Fruit fly (Drosophila melanogaster) whole organism, embryonic: ENCODE results near the gene CG10993.
A peak's percentile ranks its signal among the peaks of the same experiment; 100 is the strongest.

Experiments
- Abd-B ChIP-seq: fragments of 200-800 bp; sonication (Bioruptor generic); optimal IDR thresholded peaks from 2 replicates; lab custom pipeline; 2018; ENCODE audit warnings: missing biosample characterization, mild to moderate bottlenecking, missing genetic modification characterization, moderate library complexity
- Atf6 ChIP-seq: fragments of 200-800 bp; sonication (Bioruptor generic); IDR thresholded peaks from 2 replicates; pipeline ENCODE4 v1.3.6; 2022; ENCODE audit warnings: missing biosample characterization, missing genetic modification characterization
- CG10147 ChIP-seq: fragments of 200-800 bp; sonication (Bioruptor generic); optimal IDR thresholded peaks from 2 replicates; lab custom pipeline; 2019; ENCODE audit warnings: missing biosample characterization, mild to moderate bottlenecking, missing genetic modification characterization, moderate library complexity
- CG10431 ChIP-seq: fragments of 200-800 bp; sonication (Bioruptor generic); optimal IDR thresholded peaks from 3 replicates; lab custom pipeline; 2018; ENCODE audit warnings: missing biosample characterization, mild to moderate bottlenecking, missing genetic modification characterization
- CG10543 ChIP-seq: fragments of 200-800 bp; sonication (Bioruptor generic); optimal IDR thresholded peaks from 3 replicates; lab custom pipeline; 2017; ENCODE audit warnings: missing biosample characterization, mild to moderate bottlenecking, missing genetic modification characterization, moderate library complexity
- CG12071 ChIP-seq: fragments of 200-800 bp; sonication (Bioruptor generic); optimal IDR thresholded peaks from 3 replicates; lab custom pipeline; 2018; ENCODE audit warnings: missing biosample characterization, mild to moderate bottlenecking, missing genetic modification characterization
- CG12236 ChIP-seq: fragments of 200-800 bp; sonication (Bioruptor generic); optimal IDR thresholded peaks from 2 replicates; lab custom pipeline; 2016; ENCODE audit warnings: missing biosample characterization, missing genetic modification characterization
- CG12391 ChIP-seq: fragments of 200-800 bp; sonication (Bioruptor generic); optimal IDR thresholded peaks from 3 replicates; lab custom pipeline; 2018; ENCODE audit warnings: missing biosample characterization, mild to moderate bottlenecking, missing genetic modification characterization, moderate library complexity
- CG13624 ChIP-seq: fragments of 200-800 bp; sonication (Bioruptor generic); optimal IDR thresholded peaks from 2 replicates; lab custom pipeline; 2016; ENCODE audit warnings: missing biosample characterization, missing genetic modification characterization
- CG14965 ChIP-seq: fragments of 200-800 bp; sonication (Bioruptor generic); optimal IDR thresholded peaks from 2 replicates; lab custom pipeline; 2016; ENCODE audit warnings: missing biosample characterization, missing genetic modification characterization, borderline replicate concordance
- CG15479 ChIP-seq: fragments of 200-800 bp; sonication (Bioruptor generic); optimal IDR thresholded peaks from 3 replicates; lab custom pipeline; 2019; ENCODE audit warnings: missing biosample characterization, mild to moderate bottlenecking, missing genetic modification characterization, moderate library complexity
- CG16863 ChIP-seq: fragments of 200-800 bp; sonication (Bioruptor generic); optimal IDR thresholded peaks from 3 replicates; lab custom pipeline; 2016; ENCODE audit warnings: missing biosample characterization, missing genetic modification characterization
- CG3065 ChIP-seq: fragments of 200-800 bp; sonication (Bioruptor generic); optimal IDR thresholded peaks from 2 replicates; lab custom pipeline; 2016; ENCODE audit warnings: missing biosample characterization, missing genetic modification characterization
- CG4424 ChIP-seq: fragments of 200-800 bp; sonication (Bioruptor generic); optimal IDR thresholded peaks from 3 replicates; lab custom pipeline; 2016; ENCODE audit warnings: missing biosample characterization, missing genetic modification characterization
- CG6272 ChIP-seq: fragments of 200-800 bp; sonication (Bioruptor generic); IDR thresholded peaks from 2 replicates; pipeline ENCODE4 v1.3.6; 2022; ENCODE audit warnings: missing biosample characterization, missing genetic modification characterization
- CG7928 ChIP-seq: fragments of 200-800 bp; sonication (Bioruptor generic); optimal IDR thresholded peaks from 2 replicates; lab custom pipeline; 2017; ENCODE audit warnings: missing biosample characterization, mild to moderate bottlenecking, missing genetic modification characterization
- CG8478 ChIP-seq: fragments of >200 bp; optimal IDR thresholded peaks from 2 replicates; lab custom pipeline; 2018
- CG8924 ChIP-seq: fragments of 200-800 bp; optimal IDR thresholded peaks from 3 replicates; lab custom pipeline; 2019; ENCODE audit warnings: missing biosample characterization, mild to moderate bottlenecking, missing genetic modification characterization, moderate library complexity
- CG9437 ChIP-seq: fragments of 200-800 bp; sonication (Bioruptor generic); optimal IDR thresholded peaks from 2 replicates; lab custom pipeline; 2018; ENCODE audit warnings: missing biosample characterization, mild to moderate bottlenecking, missing genetic modification characterization
- Drgx ChIP-seq: fragments of 200-800 bp; sonication (Bioruptor generic); IDR thresholded peaks from 2 replicates; pipeline ENCODE4 v1.3.6; 2022; ENCODE audit warnings: missing biosample characterization, missing genetic modification characterization
- Eip74EF ChIP-seq, 2 experiments: fragments of 200-800 bp in 1 of 2; fragments of >200 bp in 1 of 2; sonication (Bioruptor generic) in 1 of 2; optimal IDR thresholded peaks; 2 replicates each; lab custom pipeline; 2017 to 2019; ENCODE audit warnings: missing biosample characterization in 2 of 2, missing genetic modification characterization in 2 of 2, mild to moderate bottlenecking in 1 of 2, moderate library complexity in 1 of 2
- Fer2 ChIP-seq: fragments of 200-800 bp; sonication (Bioruptor generic); optimal IDR thresholded peaks from 2 replicates; lab custom pipeline; 2018; ENCODE audit warnings: missing biosample characterization, mild to moderate bottlenecking, missing genetic modification characterization, moderate library complexity
- HLH54F ChIP-seq: fragments of 200-800 bp; sonication (Bioruptor generic); optimal IDR thresholded peaks from 3 replicates; lab custom pipeline; 2016; ENCODE audit warnings: missing biosample characterization, missing genetic modification characterization
- Hand ChIP-seq: fragments of 200-800 bp; sonication (Bioruptor generic); optimal IDR thresholded peaks from 2 replicates; lab custom pipeline; 2017; ENCODE audit warnings: mild to moderate bottlenecking, missing biosample characterization, missing genetic modification reagents, missing genetic modification characterization
- Lpt ChIP-seq: fragments of >200 bp; optimal IDR thresholded peaks from 2 replicates; lab custom pipeline; 2018; ENCODE audit warnings: missing biosample characterization, missing genetic modification characterization
- Max ChIP-seq: fragments of 200-800 bp; sonication (Bioruptor generic); optimal IDR thresholded peaks from 2 replicates; lab custom pipeline; 2016; ENCODE audit warnings: missing biosample characterization, mild to moderate bottlenecking, missing genetic modification characterization
- Med ChIP-seq: fragments of 200-800 bp; sonication (Bioruptor generic); peaks from one replicate; lab custom pipeline; 2016; ENCODE audit warnings: missing biosample characterization, missing genetic modification characterization, mild to moderate bottlenecking, inconsistent platforms, moderate library complexity
- NFAT ChIP-seq: fragments of 200-800 bp; sonication (Bioruptor generic); IDR thresholded peaks from 2 replicates; pipeline ENCODE4 v1.3.6; 2022; ENCODE audit warnings: missing biosample characterization, missing genetic modification characterization
- NfI ChIP-seq: fragments of 200-800 bp; sonication (Bioruptor generic); optimal IDR thresholded peaks from 3 replicates; lab custom pipeline; 2018; ENCODE audit warnings: missing biosample characterization, mild to moderate bottlenecking, missing genetic modification characterization, moderate library complexity
- Sry-δ ChIP-seq: fragments of 200-800 bp; sonication (Bioruptor generic); optimal IDR thresholded peaks from 2 replicates; lab custom pipeline; 2016; ENCODE audit warnings: missing biosample characterization, missing genetic modification characterization
- Tbp ChIP-seq: fragments of >200 bp; optimal IDR thresholded peaks from 2 replicates; lab custom pipeline; 2018; ENCODE audit warnings: missing biosample characterization, missing genetic modification characterization
- ac ChIP-seq: fragments of 200-800 bp; sonication (Bioruptor generic); optimal IDR thresholded peaks from 3 replicates; lab custom pipeline; 2017; ENCODE audit warnings: missing biosample characterization, mild to moderate bottlenecking, missing genetic modification characterization
- bab2 ChIP-seq: fragments of 200-800 bp; sonication (Bioruptor generic); optimal IDR thresholded peaks from 2 replicates; lab custom pipeline; 2016; ENCODE audit warnings: missing biosample characterization, missing genetic modification characterization
- caup ChIP-seq: fragments of 200-800 bp; sonication (Bioruptor generic); optimal IDR thresholded peaks from 3 replicates; lab custom pipeline; 2017; ENCODE audit warnings: missing biosample characterization, mild to moderate bottlenecking, missing genetic modification characterization, moderate library complexity; ENCODE audit not compliant: severe bottlenecking
- chn ChIP-seq: fragments of 200-800 bp; sonication (Bioruptor generic); optimal IDR thresholded peaks from 2 replicates; lab custom pipeline; 2016; ENCODE audit warnings: missing biosample characterization, missing genetic modification characterization
- fu2 ChIP-seq: fragments of 200-800 bp; sonication (Bioruptor generic); optimal IDR thresholded peaks from 2 replicates; lab custom pipeline; 2016; ENCODE audit warnings: missing biosample characterization, missing genetic modification characterization
- gcm ChIP-seq: fragments of 200-800 bp; sonication (Bioruptor generic); optimal IDR thresholded peaks from 2 replicates; lab custom pipeline; 2019; ENCODE audit warnings: missing biosample characterization, mild to moderate bottlenecking, missing genetic modification characterization, moderate library complexity
- hb ChIP-seq: fragments of 200-800 bp; sonication (Bioruptor generic); IDR thresholded peaks from 3 replicates; pipeline ENCODE4 v1.3.6; 2022; ENCODE audit warnings: missing biosample characterization, missing genetic modification characterization; ENCODE audit not compliant: partially characterized antibody
- jumu ChIP-seq: fragments of 200-800 bp; sonication (Bioruptor generic); optimal IDR thresholded peaks from 3 replicates; lab custom pipeline; 2016; ENCODE audit warnings: missing biosample characterization, missing genetic modification characterization
- klu ChIP-seq: fragments of 200-800 bp; sonication (Bioruptor generic); IDR thresholded peaks from 2 replicates; pipeline ENCODE4 v1.3.6; 2022; ENCODE audit warnings: missing biosample characterization, missing genetic modification characterization
- lbe ChIP-seq: fragments of 200-800 bp; sonication (Bioruptor generic); optimal IDR thresholded peaks from 2 replicates; lab custom pipeline; 2016; ENCODE audit warnings: missing biosample characterization, mild to moderate bottlenecking, missing genetic modification characterization
- luna ChIP-seq: fragments of 200-800 bp; sonication (Bioruptor generic); optimal IDR thresholded peaks from 2 replicates; lab custom pipeline; 2016; ENCODE audit warnings: missing biosample characterization, missing genetic modification characterization
- mirr ChIP-seq: fragments of 200-800 bp; sonication (Bioruptor generic); optimal IDR thresholded peaks from 3 replicates; lab custom pipeline; 2018; ENCODE audit warnings: missing biosample characterization, mild to moderate bottlenecking, missing genetic modification characterization
- onecut ChIP-seq: fragments of 200-800 bp; sonication (Bioruptor generic); IDR thresholded peaks from 2 replicates; pipeline ENCODE4 v1.3.6; 2022; ENCODE audit warnings: missing biosample characterization, missing genetic modification characterization
- scrt ChIP-seq: fragments of 200-800 bp; sonication (Bioruptor generic); optimal IDR thresholded peaks from 2 replicates; lab custom pipeline; 2018; ENCODE audit warnings: missing biosample characterization, mild to moderate bottlenecking, missing genetic modification characterization, moderate library complexity
- slp2 ChIP-seq: fragments of 200-800 bp; sonication (Bioruptor generic); optimal IDR thresholded peaks from 2 replicates; lab custom pipeline; 2016; ENCODE audit warnings: missing biosample characterization, missing genetic modification characterization
- stwl ChIP-seq: fragments of 200-800 bp; sonication (Bioruptor generic); optimal IDR thresholded peaks from 3 replicates; lab custom pipeline; 2018; ENCODE audit warnings: missing biosample characterization, mild to moderate bottlenecking, missing genetic modification characterization, moderate library complexity
- sug ChIP-seq: fragments of 200-800 bp; optimal IDR thresholded peaks from 2 replicates; lab custom pipeline; 2019; ENCODE audit warnings: missing biosample characterization, mild to moderate bottlenecking, missing genetic modification characterization, moderate library complexity
- tap ChIP-seq: fragments of 200-800 bp; optimal IDR thresholded peaks from 3 replicates; lab custom pipeline; 2019; ENCODE audit warnings: missing biosample characterization, mild to moderate bottlenecking, missing genetic modification characterization, moderate library complexity
- z ChIP-seq: fragments of 200-800 bp; sonication (Bioruptor generic); IDR thresholded peaks from 3 replicates; pipeline ENCODE4 v1.3.6; 2022; ENCODE audit warnings: missing biosample characterization, missing genetic modification characterization
- zf30C ChIP-seq: fragments of 200-800 bp; sonication (Bioruptor generic); optimal IDR thresholded peaks from 3 replicates; lab custom pipeline; 2018; ENCODE audit warnings: missing biosample characterization, mild to moderate bottlenecking, missing genetic modification characterization
- zfh1 ChIP-seq: fragments of 200-800 bp; sonication (Bioruptor generic); IDR thresholded peaks from 3 replicates; pipeline ENCODE4 v1.3.6; 2022; ENCODE audit warnings: missing biosample characterization, missing genetic modification characterization

CG10993 gene

dm6 chrX:13749873-13750241 is 41.1 kb downstream of the CG10993 start (continued):
- no peak for TF ChIP-seq CG3065 (GFP tag; lab: Kevin White, UChicago)
- TF ChIP-seq CG8478 = no peak
- no peak for TF ChIP-seq CG13624 (GFP tag; lab: Kevin White, UChicago)
- TF ChIP-seq HLH54F (GFP tag; lab: Kevin White, UChicago) = no peak
- no peak for TF ChIP-seq CG7928 (GFP tag; lab: Kevin White, UChicago)
- TF ChIP-seq NfI = no peak
- no peak for TF ChIP-seq jumu
- TF ChIP-seq z (GFP tag; lab: Robert Waterston, UW) = no peak
- TF ChIP-seq luna (GFP tag; lab: Kevin White, UChicago) = no peak
- no peak for TF ChIP-seq chn (GFP tag; lab: Kevin White, UChicago)
- TF ChIP-seq CG6272 (GFP tag; lab: Robert Waterston, UW) = no peak
- TF ChIP-seq CG9437 (GFP tag; lab: Kevin White, UChicago) = peak; percentile 19
- TF ChIP-seq zfh1 (GFP tag; lab: Robert Waterston, UW) = no peak
- TF ChIP-seq CG10147 = no peak
- no peak for TF ChIP-seq CG12391 (tag; lab: Kevin White, UChicago)
- no peak for TF ChIP-seq CG16863 (GFP tag; lab: Kevin White, UChicago)
- no peak for TF ChIP-seq bab2 (GFP tag; lab: Kevin White, UChicago)
- no peak for TF ChIP-seq caup (GFP tag; lab: Kevin White, UChicago)
- peak; percentile 13 for TF ChIP-seq CG10543 (GFP tag; lab: Kevin White, UChicago)
- no peak for TF ChIP-seq slp2 (GFP tag; lab: Kevin White, UChicago)
- no peak for TF ChIP-seq stwl (tag; lab: Kevin White, UChicago)
- no peak for TF ChIP-seq CG8924
- TF ChIP-seq CG12236 (GFP tag; lab: Kevin White, UChicago) = no peak
- TF ChIP-seq hb (GFP tag; lab: Robert Waterston, UW) = no peak
- peak; percentile 75 for TF ChIP-seq mirr (GFP tag; lab: Kevin White, UChicago)
- no peak for TF ChIP-seq onecut
- TF ChIP-seq CG14965 (GFP tag; lab: Kevin White, UChicago) = no peak
- TF ChIP-seq Tbp (GFP tag; lab: Kevin White, UChicago) = no peak
- TF ChIP-seq tap = no peak
- no peak for TF ChIP-seq lbe
- TF ChIP-seq CG15479 (GFP tag; lab: Kevin White, UChicago) = no peak
- no peak for TF ChIP-seq CG10431 (GFP tag; lab: Kevin White, UChicago)
- TF ChIP-seq fu2 (GFP tag; lab: Kevin White, UChicago) = no peak
- no peak for TF ChIP-seq zf30C (GFP tag; lab: Kevin White, UChicago)
- no peak for TF ChIP-seq klu (GFP tag; lab: Robert Waterston, UW)
- no peak for TF ChIP-seq Abd-B (GFP tag; lab: Kevin White, UChicago)
- peak; percentile 95 for TF ChIP-seq sug
- TF ChIP-seq CG4424 = no peak
- no peak for TF ChIP-seq scrt
- TF ChIP-seq CG12071 (GFP tag; lab: Kevin White, UChicago) = peak; percentile 10
- TF ChIP-seq Lpt (GFP tag; lab: Kevin White, UChicago) = no peak
- TF ChIP-seq Sry-δ (GFP tag; lab: Kevin White, UChicago) = no peak
- TF ChIP-seq Drgx (GFP tag; lab: Robert Waterston, UW) = no peak
- 0 out of 2 replicates have a peak, but pooled peaks have one; percentile 10 for TF ChIP-seq Atf6 (GFP tag; lab: Robert Waterston, UW)
- no peak for TF ChIP-seq Eip74EF (GFP tag; optimal IDR thresholded peaks at IDR 0.05; lab: Kevin White, UChicago)
- TF ChIP-seq gcm = no peak
- 0 out of 2 replicates have a peak, but pooled peaks have one; percentile 3 for TF ChIP-seq NFAT (GFP tag; lab: Robert Waterston, UW)
- no peak for TF ChIP-seq Fer2 (tag; lab: Kevin White, UChicago)
- TF ChIP-seq ac (GFP tag; lab: Kevin White, UChicago) = no peak
- no peak for TF ChIP-seq Max (GFP tag; lab: Kevin White, UChicago)
- TF ChIP-seq Med (GFP tag; lab: Kevin White, UChicago) = peak; percentile 58
- no peak for TF ChIP-seq Hand (GFP tag; lab: Kevin White, UChicago)
